Worm (Caenorhabditis elegans): ENCODE measurements around the gene fbxa-15.

DNA sequence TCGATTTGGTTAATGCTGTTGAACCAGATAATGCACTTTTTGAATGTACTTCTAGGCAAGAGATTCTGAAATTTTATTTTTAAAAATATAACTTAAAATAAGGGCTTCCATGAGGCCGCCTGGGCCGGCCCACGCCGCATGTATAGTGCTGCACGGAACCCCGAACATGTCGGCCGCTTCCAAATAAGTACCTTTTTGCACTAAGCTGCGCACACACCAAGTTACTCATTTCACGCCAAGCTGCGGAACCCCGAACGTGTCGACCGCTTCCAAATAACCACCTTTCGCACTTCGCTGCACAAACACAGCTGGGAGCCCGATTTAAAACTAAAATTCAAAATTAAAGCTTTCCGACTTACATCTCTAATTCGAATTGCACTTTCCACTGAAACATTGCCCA lies 10.1 kb downstream of the fbxa-15 start:
- no peak for TF ChIP-seq zag-1 (tag; optimal IDR thresholded peaks at IDR 0.05)
- TF ChIP-seq snpc-4 (tag; optimal IDR thresholded peaks at IDR 0.05) = no peak
- no peak for TF ChIP-seq mxl-2 (GFP tag; conservative IDR thresholded peaks at IDR 0.05)
- TF ChIP-seq nhr-237 (tag; optimal IDR thresholded peaks at IDR 0.05) = no peak
- TF ChIP-seq ces-1 (GFP tag; optimal IDR thresholded peaks at IDR 0.05) = no peak
- no peak for TF ChIP-seq dmd-9 (GFP tag; IDR thresholded peaks at IDR 0.05)
- no peak for TF ChIP-seq egl-27 (tag; optimal IDR thresholded peaks at IDR 0.05)
- TF ChIP-seq lsy-2 (tag; optimal IDR thresholded peaks at IDR 0.05) = no peak
- TF ChIP-seq nhr-10 (tag; optimal IDR thresholded peaks at IDR 0.05) = no peak

Measured in whole organism, L4 larva.